Worm (Caenorhabditis elegans) whole organism, L3 larva: Measurements from ENCODE around the gene C55A1.6.

Experiments used
- ZK546.5 ChIP-seq: sonication (generic microtip); optimal IDR thresholded peaks from 2 replicates; lab custom pipeline; 2017; ENCODE audit warnings: missing biosample characterization, missing genetic modification characterization
- ama-1 ChIP-seq: fragments of 150-350 bp; optimal IDR thresholded peaks from 2 replicates; lab custom pipeline; 2018
- tbx-2 ChIP-seq: sonication (generic microtip); optimal IDR thresholded peaks from 2 replicates; lab custom pipeline; 2016; ENCODE audit warnings: mild to moderate bottlenecking, missing genetic modification characterization, missing compliant biosample characterization

DNA sequence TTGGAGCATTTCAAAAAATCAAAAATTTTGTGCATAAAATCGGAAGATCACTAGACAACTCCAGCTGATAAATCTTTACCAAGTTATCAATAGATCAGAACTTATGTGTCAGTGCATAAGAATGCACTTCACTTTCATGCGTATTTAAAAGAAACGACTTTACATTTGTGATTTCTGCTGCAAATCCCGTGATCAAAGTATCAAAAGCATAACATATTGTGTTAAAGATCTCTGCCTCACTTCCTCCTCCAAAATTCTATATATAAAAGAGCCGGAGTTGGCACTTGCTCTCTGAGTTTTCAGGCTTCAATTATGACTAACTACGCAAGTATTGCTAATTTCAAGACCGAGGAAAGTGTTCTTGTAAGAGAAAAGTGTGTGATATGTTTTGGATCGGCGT lies 45.8 kb downstream of the C55A1.6 start, which contains the start of gene nhr-198:
- TF ChIP-seq ZK546.5 (tag; lab: Kevin White, UChicago) (no peak), ama-1 (lab: Kevin White, UChicago) (no peak), tbx-2 (tag; lab: Kevin White, UChicago) (no peak)
